Fruit fly (Drosophila melanogaster): Measurements from ENCODE around the gene pigs.

DNA sequence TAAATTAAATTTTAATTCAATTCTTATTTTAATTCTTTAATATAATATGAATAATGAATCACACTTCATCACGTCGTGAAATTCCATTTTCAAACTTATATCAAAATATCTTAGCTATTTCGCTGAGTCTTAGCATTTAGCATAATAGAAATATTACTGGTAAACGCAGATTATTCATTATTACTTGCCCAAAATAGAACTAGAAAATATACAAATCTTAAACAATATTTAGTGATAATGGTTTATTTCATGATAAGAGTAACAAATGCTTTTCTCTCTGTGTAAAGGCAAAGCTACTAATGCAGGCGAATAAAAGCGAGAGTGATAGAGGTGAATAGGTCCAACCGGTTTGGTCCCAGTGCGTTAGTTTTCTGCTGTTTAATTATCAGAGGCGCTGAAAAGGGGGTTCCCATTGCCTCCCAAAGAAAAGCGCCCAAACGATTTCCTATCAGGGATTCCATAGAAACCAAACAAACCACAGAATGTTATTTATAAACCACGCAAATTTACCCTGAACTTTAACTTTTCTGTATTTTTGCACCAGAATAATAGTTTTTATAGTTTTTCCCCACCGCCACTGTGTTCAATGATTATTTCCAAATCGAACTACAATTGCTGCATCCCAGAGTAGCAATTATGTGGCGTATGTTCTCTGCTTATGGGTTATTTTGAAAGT is 63.2 kb downstream of the pigs start:
- TF ChIP-seq HLH106 (tag; optimal IDR thresholded peaks at IDR 0.05): no peak
- TF ChIP-seq Mio (GFP tag; optimal IDR thresholded peaks at IDR 0.05): no peak
